Worm (Caenorhabditis elegans): ENCODE data around the gene K08B12.1.

K08B12.1 gene

DNA sequence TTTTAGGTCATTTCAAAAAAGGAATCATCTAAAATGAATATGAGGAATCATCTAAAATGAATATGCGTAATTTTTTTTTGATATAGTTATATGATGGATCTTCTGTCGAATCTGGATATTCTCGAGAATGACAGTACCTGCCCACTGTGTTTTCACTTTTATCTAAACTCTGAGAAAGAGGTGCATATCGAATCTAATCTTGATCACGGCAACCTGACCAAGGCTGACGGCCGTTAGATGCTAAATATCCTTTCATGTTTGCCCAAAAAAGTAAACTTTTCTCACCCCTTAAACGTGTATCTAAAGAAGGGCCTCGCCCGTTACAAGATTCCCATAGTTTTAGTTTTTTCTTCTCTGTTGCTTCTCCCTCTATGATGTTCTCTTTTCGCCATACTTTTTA lies 43.3 kb downstream of the K08B12.1 start:
- TF ChIP-seq ztf-23 (GFP tag; IDR thresholded peaks at IDR 0.05) (no peak), cog-1 (tag; optimal IDR thresholded peaks at IDR 0.05) (no peak), T22C8.4 (GFP tag; IDR thresholded peaks at IDR 0.05) (no peak), tab-1 (GFP tag; IDR thresholded peaks at IDR 0.05) (no peak), ref-1 (GFP tag; conservative IDR thresholded peaks at IDR 0.05) (no peak), med-1 (GFP tag; optimal IDR thresholded peaks at IDR 0.05; ENCODE audit: insufficient read depth) (no peak), klf-2 (GFP tag; conservative IDR thresholded peaks at IDR 0.05) (no peak), flt-1 (GFP tag; IDR thresholded peaks at IDR 0.05) (no peak), ztf-29 (GFP tag; IDR thresholded peaks at IDR 0.05) (no peak)

DNA sequence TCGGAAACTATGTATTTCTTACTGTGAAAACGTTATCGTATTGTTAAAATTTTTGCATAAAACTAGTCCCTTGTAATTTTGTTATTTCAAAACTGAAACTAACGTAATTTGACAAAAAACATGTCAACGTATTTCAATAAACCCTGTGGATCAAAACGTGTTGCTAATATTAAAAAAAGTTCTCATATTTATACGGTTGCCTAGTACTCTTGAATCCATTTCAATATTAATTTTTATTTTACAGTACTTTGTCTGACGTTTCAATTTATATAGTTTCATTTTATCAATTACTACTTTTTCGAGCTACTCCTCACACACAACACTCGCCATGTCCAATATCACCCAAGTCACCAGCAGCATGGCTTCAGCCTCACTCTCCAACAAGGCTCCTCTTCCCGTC lies 44.3 kb downstream of the K08B12.1 start, which contains the start of gene sago-1:
Gene sago-1 (plus strand): TSS at position 301 of the 400 bp plus-strand sequence.
- no peak for TF ChIP-seq ztf-29 (GFP tag; IDR thresholded peaks at IDR 0.05)
- no peak for TF ChIP-seq klf-2 (GFP tag; conservative IDR thresholded peaks at IDR 0.05)
- TF ChIP-seq ztf-23 (GFP tag; IDR thresholded peaks at IDR 0.05), result no peak
- TF ChIP-seq T22C8.4 (GFP tag; IDR thresholded peaks at IDR 0.05), result no peak
- TF ChIP-seq cog-1 (tag; optimal IDR thresholded peaks at IDR 0.05), result no peak
- no peak for TF ChIP-seq flt-1 (GFP tag; IDR thresholded peaks at IDR 0.05)

Measured in whole organism, midembryonic.